Fruit fly (Drosophila melanogaster): ENCODE results near the gene pasi1.
A peak's percentile ranks its signal among the peaks of the same experiment; 100 is the strongest.

The pasi1 gene

dm6 chr3R:17787780-17788179 is 7.1 kb upstream of the pasi1 start (continued):
- TF ChIP-seq CG1832 (GFP tag; optimal IDR thresholded peaks at IDR 0.05) (no peak), hb (GFP tag; IDR thresholded peaks at IDR 0.05; ENCODE audit: partially characterized antibody) (no peak), CG17361 (GFP tag; IDR thresholded peaks at IDR 0.05) (peak; percentile 12; the same call in 1 of the 3 replicates), CG31441 (GFP tag; IDR thresholded peaks at IDR 0.05) (peak; percentile 37; the same call in 1 of the 2 replicates), CG10979 (tag; optimal IDR thresholded peaks at IDR 0.05) (peak; percentile 52), CG4282 (GFP tag; optimal IDR thresholded peaks at IDR 0.05) (no peak), CG17359 (tag; optimal IDR thresholded peaks at IDR 0.05) (peak; percentile 13), sisA (GFP tag; IDR thresholded peaks at IDR 0.05) (no peak), CG14050 (GFP tag; IDR thresholded peaks at IDR 0.05) (no peak), danr (GFP tag; IDR thresholded peaks at IDR 0.05) (no peak), slbo (GFP tag; IDR thresholded peaks at IDR 0.05) (no peak), Ets97D (GFP tag; optimal IDR thresholded peaks at IDR 0.05) (no peak), CG14667 (GFP tag; IDR thresholded peaks at IDR 0.05) (no peak), CG8359 (GFP tag; optimal IDR thresholded peaks at IDR 0.05; ENCODE audit: borderline replicate concordance) (no peak)

- peak; percentile 2 for TF ChIP-seq nom (GFP tag; optimal IDR thresholded peaks at IDR 0.05)
- no peak for TF ChIP-seq CG34376 (GFP tag; optimal IDR thresholded peaks at IDR 0.05)
- no peak for TF ChIP-seq CG9437 (GFP tag; optimal IDR thresholded peaks at IDR 0.05)
- peak; percentile 47 for TF ChIP-seq sens (GFP tag)
- no peak for TF ChIP-seq slou (GFP tag; optimal IDR thresholded peaks at IDR 0.05)
- no peak for TF ChIP-seq crol (GFP tag; IDR thresholded peaks at IDR 0.05)
- 0 out of 3 replicates have a peak, but pooled peaks have one; percentile 5 for TF ChIP-seq row (GFP tag; IDR thresholded peaks at IDR 0.05)
- TF ChIP-seq dpn (GFP tag; optimal IDR thresholded peaks at IDR 0.05) = no peak
- TF ChIP-seq jigr1 (GFP tag; IDR thresholded peaks at IDR 0.05) = no peak
- TF ChIP-seq grn (GFP tag; optimal IDR thresholded peaks at IDR 0.05) = no peak
These were observed 4.9 kb upstream of the pasi1 start for dm6 chr3R:17789937-17790336.

dm6 chr3R:17793287-17793686 is 1.6 kb upstream of the pasi1 start:
- peak; percentile 73 for TF ChIP-seq crol (GFP tag; IDR thresholded peaks at IDR 0.05)
- no peak for TF ChIP-seq D19A (tag; optimal IDR thresholded peaks at IDR 0.05)

dm6 chr3R:17794335-17795074 is 370 bp upstream of the pasi1 start, which contains the start of gene CG43102:
CG43102 (minus strand) TSS chr3R:17794490.
- TF ChIP-seq luna (GFP tag; optimal IDR thresholded peaks at IDR 0.05) (no peak), hkb (optimal IDR thresholded peaks at IDR 0.05) (no peak), hkb (GFP tag; IDR thresholded peaks at IDR 0.05) (peak; percentile 86), CG6175 (GFP tag; IDR thresholded peaks at IDR 0.05) (peak; percentile 71; the same call in 2 of the 3 replicates), CG13123 (GFP tag; optimal IDR thresholded peaks at IDR 0.05) (peak; percentile 16), Doc3 (GFP tag; IDR thresholded peaks at IDR 0.05; ENCODE audit: partially characterized antibody) (peak; percentile 83), NC2β (GFP tag; optimal IDR thresholded peaks at IDR 0.05) (no peak), z (GFP tag; IDR thresholded peaks at IDR 0.05) (no peak), oc (tag; optimal IDR thresholded peaks at IDR 0.05) (peak; percentile 58), CG4404 (GFP tag; IDR thresholded peaks at IDR 0.05) (peak; percentile 21; the same call in 1 of the 2 replicates), unpg (GFP tag; optimal IDR thresholded peaks at IDR 0.05) (peak; percentile 74), CG1647 (GFP tag; optimal IDR thresholded peaks at IDR 0.05) (peak; percentile 15), CG34376 (GFP tag; optimal IDR thresholded peaks at IDR 0.05) (peak; percentile 49), CG4282 (GFP tag; optimal IDR thresholded peaks at IDR 0.05) (peak; percentile 24), maf-S (GFP tag; optimal IDR thresholded peaks at IDR 0.05) (peak; percentile 18), crp (GFP tag; optimal IDR thresholded peaks at IDR 0.05) (peak in 1 of 2 experiments; percentile 77), CG1792 (GFP tag; optimal IDR thresholded peaks at IDR 0.05) (no peak), CG6765 (GFP tag; optimal IDR thresholded peaks at IDR 0.05) (peak; percentile 26), slbo (GFP tag; IDR thresholded peaks at IDR 0.05) (peak; percentile 73; the same call in 1 of the 2 replicates), twi (tag; optimal IDR thresholded peaks at IDR 0.05) (peak; percentile 77), sima (GFP tag; optimal IDR thresholded peaks at IDR 0.05) (no peak), D19A (tag; optimal IDR thresholded peaks at IDR 0.05) (peak; percentile 56), CG14014 (GFP tag; IDR thresholded peaks at IDR 0.05) (peak; percentile 70), CG11085 (GFP tag; IDR thresholded peaks at IDR 0.05) (no peak), slp2 (GFP tag; optimal IDR thresholded peaks at IDR 0.05) (no peak)

All from whole organism, embryonic.